Fruit fly (Drosophila melanogaster) Kc167 (cell line): Measurements from ENCODE around the gene Cpr67Fa1.

Experiments used
- Sin3A ChIP-seq: fragments of >200 bp; optimal IDR thresholded peaks from 2 replicates; lab custom pipeline; 2018; ENCODE audit warnings: missing external identifiers
- insv ChIP-seq: fragments of >200 bp; optimal IDR thresholded peaks from 3 replicates; lab custom pipeline; 2018; ENCODE audit warnings: missing external identifiers

DNA sequence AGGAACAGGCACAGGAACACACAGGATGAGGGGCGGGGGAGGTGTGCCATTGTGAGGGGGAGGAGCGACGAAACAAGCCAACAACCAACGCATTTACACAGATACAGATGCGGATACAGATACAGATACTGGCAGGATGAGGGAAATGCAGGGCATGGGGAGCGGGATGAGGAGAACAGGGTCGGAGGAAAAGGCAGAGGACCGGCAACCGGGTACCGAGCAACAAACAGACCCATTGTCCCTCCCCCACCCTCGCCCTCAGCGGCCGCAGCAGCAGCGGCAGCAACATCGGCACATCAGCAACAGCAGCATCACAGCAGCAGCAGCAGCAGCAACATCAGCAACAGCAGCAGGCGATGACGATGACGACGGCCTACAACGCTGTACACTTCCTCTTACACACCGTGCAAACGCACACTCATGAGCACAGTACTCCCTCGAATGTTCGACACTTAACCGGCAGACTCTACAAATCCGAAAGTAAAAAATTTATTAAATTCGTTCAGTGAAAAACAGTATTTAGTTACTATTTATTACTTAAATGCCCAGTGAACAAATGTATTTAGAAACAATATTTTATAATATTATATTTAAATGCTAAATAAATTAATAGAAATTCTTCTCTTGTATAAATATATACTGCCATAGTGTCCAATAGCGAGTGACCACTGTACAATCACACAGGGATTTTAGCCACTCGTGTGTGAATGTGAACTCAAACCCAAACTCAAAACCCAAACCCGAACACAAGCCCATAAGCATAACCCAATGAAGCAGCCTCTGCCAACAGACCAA lies 34.2 kb upstream of the Cpr67Fa1 start:
- TF ChIP-seq Sin3A (lab: Kevin White, UChicago) (no peak), insv (lab: Kevin White, UChicago) (no peak)
